Fruit fly (Drosophila melanogaster): ENCODE measurements around the gene C1GalTA.
A peak's percentile ranks its signal among the peaks of the same experiment; 100 is the strongest.

The C1GalTA gene

DNA sequence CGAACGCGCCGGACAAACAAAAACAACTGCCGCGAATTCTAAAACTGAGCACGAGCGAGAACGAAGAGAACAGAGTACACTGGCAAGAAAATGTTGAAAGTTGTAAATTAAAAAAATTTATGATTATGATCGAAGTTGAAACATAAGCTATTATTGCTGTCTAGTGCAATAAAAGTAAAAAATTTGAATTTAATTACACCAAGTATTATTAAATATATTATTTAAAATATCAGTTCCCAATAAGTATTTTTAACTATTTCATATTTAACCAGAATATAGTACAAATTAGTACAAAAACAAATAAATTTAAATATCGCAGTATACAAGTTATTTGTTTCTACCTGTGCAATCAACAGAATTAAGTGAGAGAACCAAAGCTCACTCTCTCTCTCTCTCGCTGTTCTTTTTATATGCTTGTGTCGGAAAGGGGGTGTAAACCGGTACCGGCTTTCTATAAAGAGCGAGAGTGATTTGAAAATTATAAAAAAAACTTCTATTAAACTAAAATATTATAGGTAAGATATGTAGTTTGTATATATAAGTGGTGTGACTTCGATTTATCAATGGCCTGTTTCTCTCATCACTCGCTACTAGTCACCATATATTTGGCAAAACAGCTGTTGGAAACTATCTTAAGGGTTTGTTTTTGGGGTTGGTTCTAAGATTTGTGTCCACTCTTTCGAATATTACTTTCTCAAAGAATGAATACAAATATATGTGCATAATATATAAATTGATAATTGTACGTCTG is at the start of gene C1GalTA (continued):
- TF ChIP-seq Sry-β (GFP tag; optimal IDR thresholded peaks at IDR 0.05) (peak; percentile 59), CG4820 (GFP tag; optimal IDR thresholded peaks at IDR 0.05) (peak; percentile 93), peb (GFP tag; IDR thresholded peaks at IDR 0.05) (peak; percentile 90), grau (tag; optimal IDR thresholded peaks at IDR 0.05) (peak; percentile 99), ci (GFP tag; IDR thresholded peaks at IDR 0.05) (peak; percentile 86), luna (GFP tag; optimal IDR thresholded peaks at IDR 0.05) (no peak), CTCF (GFP tag; optimal IDR thresholded peaks at IDR 0.05) (peak; percentile 61), CG18764 (GFP tag; optimal IDR thresholded peaks at IDR 0.05) (peak; percentile 94), sens-2 (GFP tag; IDR thresholded peaks at IDR 0.05) (peak; percentile 81), CG33213 (GFP tag; optimal IDR thresholded peaks at IDR 0.05) (peak; percentile 50), Hey (tag; optimal IDR thresholded peaks at IDR 0.05) (peak; percentile 77), CG10147 (GFP tag; optimal IDR thresholded peaks at IDR 0.05) (peak; percentile 99), CG6854 (GFP tag; optimal IDR thresholded peaks at IDR 0.05) (peak; percentile 98), lov (optimal IDR thresholded peaks at IDR 0.05) (no peak), lov (GFP tag; IDR thresholded peaks at IDR 0.05) (no peak; the same call in 1 of the 3 replicates), knrl (GFP tag; IDR thresholded peaks at IDR 0.05; ENCODE audit: partially characterized antibody) (no peak), sd (tag; optimal IDR thresholded peaks at IDR 0.05) (peak; percentile 95), CG4360 (GFP tag; IDR thresholded peaks at IDR 0.05) (peak; percentile 62; the same call in 1 of the 2 replicates), Awh (GFP tag; IDR thresholded peaks at IDR 0.05) (peak; percentile 95), CG13287 (GFP tag; IDR thresholded peaks at IDR 0.05; ENCODE audit: partially characterized antibody) (no peak), Med (GFP tag) (peak; percentile 89), pros (GFP tag; optimal IDR thresholded peaks at IDR 0.05) (peak; percentile 90), Ptx1 (GFP tag; IDR thresholded peaks at IDR 0.05) (peak; percentile 98), CG13123 (GFP tag; optimal IDR thresholded peaks at IDR 0.05) (peak; percentile 93), Side (GFP tag; optimal IDR thresholded peaks at IDR 0.05) (peak; percentile 48), insv (GFP tag; optimal IDR thresholded peaks at IDR 0.05) (peak in 1 of 2 experiments; percentile 69), CG8944 (GFP tag; optimal IDR thresholded peaks at IDR 0.05) (no peak), CG43689 (GFP tag; IDR thresholded peaks at IDR 0.05) (no peak; the same call in 1 of the 2 replicates), CG8290 (GFP tag; optimal IDR thresholded peaks at IDR 0.05) (peak; percentile 95), CG8290 (tag; optimal IDR thresholded peaks at IDR 0.05) (peak in 1 of 2 experiments; percentile 19), CG15696 (tag; optimal IDR thresholded peaks at IDR 0.05) (peak; percentile 95), CG10267 (tag; optimal IDR thresholded peaks at IDR 0.05) (peak; percentile 98), hb (GFP tag; IDR thresholded peaks at IDR 0.05; ENCODE audit: partially characterized antibody) (no peak), CG10366 (GFP tag; IDR thresholded peaks at IDR 0.05) (peak; percentile 90), az2 (GFP tag; optimal IDR thresholded peaks at IDR 0.05) (peak; percentile 94), pzg (GFP tag; optimal IDR thresholded peaks at IDR 0.05) (peak; percentile 6), mirr (GFP tag; optimal IDR thresholded peaks at IDR 0.05) (peak; percentile 62), CG10565 (GFP tag; optimal IDR thresholded peaks at IDR 0.05) (peak; percentile 26), stc (GFP tag; IDR thresholded peaks at IDR 0.05) (peak; percentile 96), CG9876 (GFP tag; optimal IDR thresholded peaks at IDR 0.05) (no peak), CG3838 (GFP tag; optimal IDR thresholded peaks at IDR 0.05) (no peak), CG2889 (GFP tag; IDR thresholded peaks at IDR 0.05) (peak; percentile 86), rib (GFP tag; IDR thresholded peaks at IDR 0.05) (peak; percentile 93), vvl (GFP tag; IDR thresholded peaks at IDR 0.05) (peak; percentile 98), Usf (GFP tag; optimal IDR thresholded peaks at IDR 0.05) (peak; percentile 88), Hr51 (GFP tag; optimal IDR thresholded peaks at IDR 0.05) (peak; percentile 73 to 99), CG12769 (tag; optimal IDR thresholded peaks at IDR 0.05) (peak; percentile 61), CG15011 (GFP tag; optimal IDR thresholded peaks at IDR 0.05) (peak; percentile 97), CG8765 (GFP tag; IDR thresholded peaks at IDR 0.05) (peak; percentile 83), toy (GFP tag; IDR thresholded peaks at IDR 0.05) (peak; percentile 90), jing (GFP tag; optimal IDR thresholded peaks at IDR 0.05) (peak; percentile 67)

Data from whole organism, embryonic.